Worm (Caenorhabditis elegans): ENCODE results near the gene F21C10.4.
A peak's percentile ranks its signal among the peaks of the same experiment; 100 is the strongest.

F21C10.4 gene

DNA sequence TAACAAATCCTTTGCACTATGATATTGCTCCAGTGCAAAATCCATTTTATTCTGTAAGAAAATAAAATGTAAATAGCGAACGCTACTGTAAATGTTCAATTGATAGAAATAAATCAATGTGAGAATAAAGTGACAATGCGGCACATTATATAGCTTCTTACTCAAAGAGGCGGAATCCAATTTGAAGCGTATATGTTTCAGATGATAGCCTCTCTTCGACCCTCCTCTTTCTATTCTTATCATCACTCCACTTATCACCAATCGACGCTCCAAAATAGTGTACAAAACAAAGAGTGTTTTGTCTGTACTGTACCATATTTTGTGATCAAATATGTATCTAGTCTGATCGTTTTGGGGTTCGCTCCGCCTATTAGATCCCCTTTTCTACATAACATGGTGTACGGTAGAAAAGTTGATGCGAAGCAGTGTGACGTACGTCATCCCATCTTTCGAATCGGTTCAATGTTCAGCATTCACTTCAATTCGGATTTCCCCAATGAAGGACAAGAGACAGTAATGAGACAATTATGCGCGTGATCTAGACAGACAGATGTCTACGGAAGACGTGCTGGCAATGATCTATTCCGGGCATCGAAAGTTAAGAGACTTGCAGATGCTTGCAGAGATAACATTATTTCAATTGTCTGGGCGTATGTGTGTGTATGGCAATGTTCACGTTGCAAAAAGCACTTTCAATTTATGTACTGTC lies 20.6 kb downstream of the F21C10.4 start, which contains the start of gene spl-2:
TSS of gene spl-2 (minus strand) at position 51 of the 709 bp plus-strand sequence.
- TF ChIP-seq egl-27 (tag; optimal IDR thresholded peaks at IDR 0.05) (no peak), nfya-1 (tag; optimal IDR thresholded peaks at IDR 0.05; ENCODE audit: insufficient read depth) (peak; percentile 6), nhr-43 (tag; optimal IDR thresholded peaks at IDR 0.05; ENCODE audit: poor library complexity, severe bottlenecking) (peak; percentile 76), elt-1 (tag; optimal IDR thresholded peaks at IDR 0.05) (peak; percentile 51), nhr-23 (tag; optimal IDR thresholded peaks at IDR 0.05) (peak; percentile 47), fkh-10 (GFP tag; optimal IDR thresholded peaks at IDR 0.05) (no peak), nhr-25 (tag; optimal IDR thresholded peaks at IDR 0.05) (peak; percentile 67), snpc-4 (tag; optimal IDR thresholded peaks at IDR 0.05) (no peak), elt-2 (tag; optimal IDR thresholded peaks at IDR 0.05) (peak; percentile 34)

DNA sequence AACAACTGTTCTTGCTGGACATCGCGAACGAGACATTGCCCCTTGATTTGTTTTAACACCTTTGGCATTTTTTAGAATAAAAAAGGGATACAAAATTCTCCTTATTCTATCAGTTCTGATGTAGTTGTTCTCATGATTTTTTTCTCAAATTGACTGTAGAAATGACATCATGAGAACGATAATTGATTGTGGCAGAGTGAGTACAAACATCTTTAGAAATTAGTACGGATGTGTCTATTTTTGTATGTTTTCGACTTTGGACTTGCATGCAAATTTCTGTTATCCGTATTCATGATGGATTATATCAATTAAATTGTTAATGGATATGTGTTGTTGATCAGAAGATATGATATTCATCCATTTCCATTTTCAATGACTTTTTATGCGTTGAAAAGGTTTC lies 21.7 kb downstream of the F21C10.4 start:
- TF ChIP-seq unc-39 (tag; optimal IDR thresholded peaks at IDR 0.05): no peak
- no peak for TF ChIP-seq mml-1 (tag; optimal IDR thresholded peaks at IDR 0.05)
- no peak for TF ChIP-seq lin-39 (tag; optimal IDR thresholded peaks at IDR 0.05)
- TF ChIP-seq nhr-25 (tag; optimal IDR thresholded peaks at IDR 0.05): no peak
- no peak for TF ChIP-seq nhr-23 (tag; optimal IDR thresholded peaks at IDR 0.05)
- TF ChIP-seq ztf-11 (tag; optimal IDR thresholded peaks at IDR 0.05): no peak
- no peak for TF ChIP-seq daf-12 (tag; optimal IDR thresholded peaks at IDR 0.05)
- TF ChIP-seq nhr-77 (tag; optimal IDR thresholded peaks at IDR 0.05): no peak

- TF ChIP-seq nhr-25 (tag; optimal IDR thresholded peaks at IDR 0.05) (peak; percentile 16), jun-1 (tag; optimal IDR thresholded peaks at IDR 0.05) (no peak)
Measured at ce11 chrV:9152339-9152738, 25.9 kb downstream of the F21C10.4 start.

ce11 chrV:9154772-9155171 lies 28.4 kb downstream of the F21C10.4 start, which contains the start of gene B0222.5:
Gene B0222.5 (minus strand): TSS chrV:9154872.
- no peak for TF ChIP-seq mml-1 (tag; optimal IDR thresholded peaks at IDR 0.05)
- TF ChIP-seq lin-15B (tag; optimal IDR thresholded peaks at IDR 0.05): no peak
- no peak for TF ChIP-seq ceh-9 (tag; optimal IDR thresholded peaks at IDR 0.05)
- no peak for TF ChIP-seq hmg-11 (tag; optimal IDR thresholded peaks at IDR 0.05)
- no peak for TF ChIP-seq elt-2 (tag; optimal IDR thresholded peaks at IDR 0.05)
- no peak for TF ChIP-seq unc-62 (GFP tag; optimal IDR thresholded peaks at IDR 0.05)
- no peak for TF ChIP-seq mdl-1 (tag; optimal IDR thresholded peaks at IDR 0.05)
- no peak for TF ChIP-seq ceh-82 (tag; optimal IDR thresholded peaks at IDR 0.05)
- TF ChIP-seq nhr-28 (tag; optimal IDR thresholded peaks at IDR 0.05): no peak

- TF ChIP-seq unc-62 (GFP tag; optimal IDR thresholded peaks at IDR 0.05) (no peak), tbx-2 (tag; optimal IDR thresholded peaks at IDR 0.05) (no peak), ztf-11 (tag; optimal IDR thresholded peaks at IDR 0.05) (no peak), nhr-12 (tag; optimal IDR thresholded peaks at IDR 0.05) (no peak), nhr-43 (tag; optimal IDR thresholded peaks at IDR 0.05; ENCODE audit: poor library complexity, severe bottlenecking) (no peak), mml-1 (tag; optimal IDR thresholded peaks at IDR 0.05) (no peak), ama-1 (optimal IDR thresholded peaks at IDR 0.05) (no peak), ceh-28 (tag; optimal IDR thresholded peaks at IDR 0.05) (no peak), lsy-12 (tag; optimal IDR thresholded peaks at IDR 0.05) (no peak), nhr-23 (tag; optimal IDR thresholded peaks at IDR 0.05) (no peak), egl-5 (tag; optimal IDR thresholded peaks at IDR 0.05) (no peak), fkh-10 (GFP tag; optimal IDR thresholded peaks at IDR 0.05) (no peak)
Measured at ce11 chrV:9155616-9156015, 29.2 kb downstream of the F21C10.4 start.

DNA sequence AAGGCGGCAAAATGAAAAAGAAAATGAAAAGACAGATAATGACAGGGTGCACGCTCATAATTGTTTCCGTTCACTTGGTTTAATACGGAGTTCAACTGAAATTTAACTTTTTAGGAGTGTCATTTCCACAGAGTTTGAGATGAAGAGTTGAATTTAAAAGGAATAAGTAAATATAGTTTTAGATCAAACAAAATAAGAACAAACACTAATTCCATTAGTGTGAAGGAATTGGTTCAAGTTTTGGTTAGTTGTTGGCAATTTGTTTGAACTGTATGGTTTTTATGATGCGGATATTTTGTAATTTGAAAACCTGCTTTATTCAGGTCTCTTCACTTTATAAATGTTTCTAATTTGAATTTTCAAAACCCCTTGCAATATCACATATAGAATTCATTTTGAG lies 30.3 kb downstream of the F21C10.4 start, which contains the start of gene B0222.15:
TSS of gene B0222.15 (minus strand) at position 101 of the 400 bp plus-strand sequence.
- TF ChIP-seq nhr-77 (tag; optimal IDR thresholded peaks at IDR 0.05): no peak
- no peak for TF ChIP-seq elt-2 (tag; optimal IDR thresholded peaks at IDR 0.05)
- TF ChIP-seq lsy-12 (tag; optimal IDR thresholded peaks at IDR 0.05): no peak
- TF ChIP-seq elt-1 (tag; optimal IDR thresholded peaks at IDR 0.05): no peak
- no peak for TF ChIP-seq daf-12 (tag; optimal IDR thresholded peaks at IDR 0.05)
- no peak for TF ChIP-seq pqm-1 (tag; optimal IDR thresholded peaks at IDR 0.05)
- no peak for TF ChIP-seq jun-1 (tag; optimal IDR thresholded peaks at IDR 0.05)
- TF ChIP-seq ZK546.5 (tag; optimal IDR thresholded peaks at IDR 0.05): no peak
- no peak for TF ChIP-seq lin-39 (tag; optimal IDR thresholded peaks at IDR 0.05)
- TF ChIP-seq egl-27 (tag; optimal IDR thresholded peaks at IDR 0.05): no peak
- no peak for TF ChIP-seq unc-39 (tag; optimal IDR thresholded peaks at IDR 0.05)
- TF ChIP-seq nhr-23 (tag; optimal IDR thresholded peaks at IDR 0.05): no peak
- TF ChIP-seq sea-2 (GFP tag; optimal IDR thresholded peaks at IDR 0.05): no peak
